Worm (Caenorhabditis elegans) whole organism, L1 larva: ENCODE measurements around the gene R52.5.

Source experiments
- alr-1 ChIP-seq: fragments of 200-800 bp; sonication (Bioruptor generic); optimal IDR thresholded peaks from 2 replicates; lab custom pipeline; 2018; ENCODE audit warnings: borderline replicate concordance, mild to moderate bottlenecking, missing genetic modification characterization, missing compliant biosample characterization
- egl-27 ChIP-seq, 2 experiments: fragments of 150-350 bp in 1 of 2; sonication (generic microtip); optimal IDR thresholded peaks; 3 replicates each; lab custom pipeline; 2017 to 2018; ENCODE audit warnings: missing biosample characterization in 2 of 2, missing genetic modification characterization in 2 of 2, missing genetic modification reagents in 2 of 2
- fos-1 ChIP-seq: fragments of 150-350 bp; optimal IDR thresholded peaks from 2 replicates; lab custom pipeline; 2014; ENCODE audit warnings: missing biosample characterization, missing genetic modification characterization
- hlh-4 ChIP-seq: sonication (generic microtip); optimal IDR thresholded peaks from 2 replicates; lab custom pipeline; 2016; ENCODE audit warnings: mild to moderate bottlenecking, missing genetic modification characterization, missing compliant biosample characterization
- lin-39 ChIP-seq: fragments of 150-350 bp; optimal IDR thresholded peaks from 2 replicates; lab custom pipeline; 2014; ENCODE audit warnings: missing biosample characterization, missing genetic modification reagents, missing genetic modification characterization
- nhr-237 ChIP-seq: fragments of 150-350 bp; optimal IDR thresholded peaks from 2 replicates; lab custom pipeline; 2014; ENCODE audit warnings: missing biosample characterization, missing genetic modification characterization
- swsn-7 ChIP-seq: sonication (generic microtip); optimal IDR thresholded peaks from 2 replicates; lab custom pipeline; 2016; ENCODE audit warnings: missing genetic modification characterization, missing compliant biosample characterization
- xbp-1 ChIP-seq: sonication (generic microtip); optimal IDR thresholded peaks from 2 replicates; lab custom pipeline; 2016; ENCODE audit warnings: missing genetic modification characterization, missing compliant biosample characterization
- zag-1 ChIP-seq: fragments of 150-350 bp; optimal IDR thresholded peaks from 2 replicates; lab custom pipeline; 2014; ENCODE audit warnings: missing biosample characterization, missing genetic modification characterization

ce11 chrII:2090605-2091004 is 19.2 kb downstream of the R52.5 start, which contains the start of gene trpl-5:
- TF ChIP-seq hlh-4 (tag; lab: Kevin White, UChicago), result no peak
- TF ChIP-seq lin-39 (tag; lab: Kevin White, UChicago), result no peak
- TF ChIP-seq zag-1 (tag; lab: Kevin White, UChicago), result no peak
- TF ChIP-seq nhr-237, result no peak
- TF ChIP-seq alr-1 (tag; lab: Kevin White, UChicago), result no peak
- no peak for TF ChIP-seq egl-27 (tag; optimal IDR thresholded peaks at IDR 0.05; lab: Kevin White, UChicago)
- no peak for TF ChIP-seq fos-1 (tag; lab: Kevin White, UChicago)
- no peak for TF ChIP-seq swsn-7 (tag; lab: Kevin White, UChicago)
- no peak for TF ChIP-seq xbp-1 (tag; lab: Kevin White, UChicago)
